Worm (Caenorhabditis elegans) whole organism, L1 larva: ENCODE data around the gene Y42A5A.5.

ENCODE experiments used
- F16B12.6 ChIP-seq: fragments of 150-350 bp; optimal IDR thresholded peaks from 2 replicates; lab custom pipeline; 2014; ENCODE audit warnings: missing biosample characterization, missing genetic modification characterization
- fkh-4 ChIP-seq: sonication (generic microtip); optimal IDR thresholded peaks from 2 replicates; lab custom pipeline; 2016; ENCODE audit warnings: missing compliant biosample characterization, missing genetic modification characterization, borderline replicate concordance
- nhr-237 ChIP-seq: fragments of 150-350 bp; optimal IDR thresholded peaks from 2 replicates; lab custom pipeline; 2014; ENCODE audit warnings: missing biosample characterization, missing genetic modification characterization

DNA sequence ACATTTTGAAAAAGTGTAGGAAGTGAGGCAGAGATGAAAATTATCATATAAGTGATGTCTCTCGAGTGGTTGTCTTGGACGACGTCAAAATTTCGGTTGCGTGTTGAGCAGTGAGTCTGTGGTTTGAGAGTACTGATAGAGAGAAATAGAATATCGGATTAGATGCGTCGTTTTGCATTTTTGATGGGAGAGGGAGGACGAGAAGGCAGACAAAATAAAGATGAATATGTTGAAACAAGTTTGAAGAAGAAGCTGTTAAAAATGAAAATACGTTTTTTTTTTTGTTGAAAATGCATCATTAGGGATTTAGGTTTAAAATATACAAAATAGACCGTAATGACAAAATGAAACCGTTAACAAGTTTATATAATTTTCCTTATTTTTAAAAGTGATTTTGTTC lies 46.4 kb downstream of the Y42A5A.5 start, which contains the start of gene T04C12.9:
- TF ChIP-seq fkh-4 (tag; lab: Kevin White, UChicago) (no peak), F16B12.6 (tag; lab: Kevin White, UChicago) (no peak), nhr-237 (no peak)
